In the genomic region with DNA sequence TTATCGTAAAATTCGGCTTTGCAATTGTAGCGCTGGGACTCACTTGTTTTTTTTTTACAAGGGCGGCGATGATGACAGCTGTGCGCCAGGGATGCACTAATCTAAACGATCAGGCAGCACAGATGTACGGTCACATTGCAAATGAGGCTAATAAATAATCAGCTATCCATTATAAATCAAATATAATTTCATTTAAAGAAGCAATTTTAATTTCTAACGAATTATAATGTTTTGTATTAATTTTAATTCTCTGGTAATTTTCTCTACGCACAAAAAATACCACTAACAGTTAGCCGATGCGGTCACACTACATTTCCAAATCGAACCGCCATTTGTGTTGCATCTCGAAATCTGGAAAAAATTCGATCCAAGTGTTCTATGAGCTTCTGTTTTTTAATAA, we compare ENCODE assay signal across 1 fruit fly cellular context.
TF ChIP-seq lines count a peak whose summit lies in the region.

A gene (minus strand): TSS at position 79 of the 400 bp plus-strand sequence.
A gene (plus strand): TSS at position 309 of the 400 bp plus-strand sequence.

TF ChIP-seq in whole organism, embryonic, 481 proteins besides CTCF, POLR2A, EP300 and RAD21 (continued from another document):
- TF ChIP-seq Side (GFP tag; optimal IDR thresholded peaks at IDR 0.05; lab: Kevin White, UChicago): no peak
